Fruit fly (Drosophila melanogaster) whole organism, embryonic: ENCODE measurements around the gene CG17777.
A peak's percentile ranks its signal among the peaks of the same experiment; 100 is the strongest.

ENCODE experiments used
- B-H2 ChIP-seq: fragments of 200-800 bp; sonication (Bioruptor generic); optimal IDR thresholded peaks from 2 replicates; lab custom pipeline; 2018; ENCODE audit warnings: missing biosample characterization, mild to moderate bottlenecking, missing genetic modification characterization
- Blimp-1 ChIP-seq: fragments of 200-800 bp; sonication (Bioruptor generic); optimal IDR thresholded peaks from 3 replicates; lab custom pipeline; 2018; ENCODE audit warnings: missing biosample characterization, missing genetic modification characterization, mild to moderate bottlenecking, moderate library complexity, missing genetic modification reagents
- Bteb2 ChIP-seq: fragments of 200-800 bp; sonication (Bioruptor generic); optimal IDR thresholded peaks from 2 replicates; lab custom pipeline; 2016; ENCODE audit warnings: missing biosample characterization, missing genetic modification characterization
- CG1024 ChIP-seq: fragments of 200-800 bp; sonication (Bioruptor generic); IDR thresholded peaks from 2 replicates; pipeline ENCODE4 v1.3.6; 2022; ENCODE audit warnings: missing biosample characterization, missing genetic modification characterization
- CG11093 ChIP-seq: fragments of 200-800 bp; sonication (Bioruptor generic); IDR thresholded peaks from 3 replicates; pipeline ENCODE4 v1.3.6; 2022; ENCODE audit warnings: missing biosample characterization, missing genetic modification characterization
- CG11695 ChIP-seq: fragments of 200-800 bp; sonication (Bioruptor generic); IDR thresholded peaks from 3 replicates; pipeline ENCODE4 v1.3.6; 2022; ENCODE audit warnings: missing biosample characterization, missing genetic modification characterization
- CG11723 ChIP-seq: fragments of 200-800 bp; sonication (Bioruptor generic); optimal IDR thresholded peaks from 2 replicates; lab custom pipeline; 2017; ENCODE audit warnings: missing biosample characterization, mild to moderate bottlenecking, missing genetic modification characterization
- CG12942 ChIP-seq: fragments of 200-800 bp; sonication (Bioruptor generic); optimal IDR thresholded peaks from 3 replicates; lab custom pipeline; 2016; ENCODE audit warnings: missing biosample characterization, missing genetic modification characterization
- CG13775 ChIP-seq: fragments of 200-800 bp; sonication (Bioruptor generic); optimal IDR thresholded peaks from 3 replicates; lab custom pipeline; 2017; ENCODE audit warnings: missing biosample characterization, mild to moderate bottlenecking, missing genetic modification characterization
- CG14860 ChIP-seq: fragments of 200-800 bp; sonication (Bioruptor generic); IDR thresholded peaks from 3 replicates; pipeline ENCODE4 v1.3.6; 2022; ENCODE audit warnings: missing biosample characterization, missing genetic modification characterization; ENCODE audit not compliant: partially characterized antibody
- CG17186 ChIP-seq: fragments of 200-800 bp; sonication (Bioruptor generic); optimal IDR thresholded peaks from 3 replicates; lab custom pipeline; 2017; ENCODE audit warnings: missing biosample characterization, missing genetic modification reagents, missing genetic modification characterization
- CG18599 ChIP-seq: fragments of 200-800 bp; sonication (Bioruptor generic); optimal IDR thresholded peaks from 3 replicates; lab custom pipeline; 2017; ENCODE audit warnings: missing biosample characterization, missing genetic modification characterization, mild to moderate bottlenecking, moderate library complexity, missing genetic modification reagents
- CG2712 ChIP-seq: fragments of 200-800 bp; optimal IDR thresholded peaks from 3 replicates; lab custom pipeline; 2019; ENCODE audit warnings: missing biosample characterization, mild to moderate bottlenecking, missing genetic modification characterization, moderate library complexity
- CG31441 ChIP-seq: fragments of 200-800 bp; sonication (Bioruptor generic); IDR thresholded peaks from 2 replicates; pipeline ENCODE4 v1.3.6; 2022; ENCODE audit warnings: missing biosample characterization, missing genetic modification characterization
- CG32767 ChIP-seq: fragments of 200-800 bp; sonication (Bioruptor generic); IDR thresholded peaks from 2 replicates; pipeline ENCODE4 v1.3.6; 2022; ENCODE audit warnings: missing biosample characterization, missing genetic modification characterization
- CG4424 ChIP-seq: fragments of 200-800 bp; sonication (Bioruptor generic); optimal IDR thresholded peaks from 3 replicates; lab custom pipeline; 2016; ENCODE audit warnings: missing biosample characterization, missing genetic modification characterization
- CG7556 ChIP-seq: fragments of 200-800 bp; sonication (Bioruptor generic); optimal IDR thresholded peaks from 2 replicates; lab custom pipeline; 2017; ENCODE audit warnings: missing biosample characterization, mild to moderate bottlenecking, missing genetic modification characterization
- CG7839 ChIP-seq: fragments of 200-800 bp; sonication (Bioruptor generic); optimal IDR thresholded peaks from 3 replicates; lab custom pipeline; 2018; ENCODE audit warnings: missing biosample characterization, mild to moderate bottlenecking, missing genetic modification characterization, moderate library complexity
- CG7928 ChIP-seq: fragments of 200-800 bp; sonication (Bioruptor generic); optimal IDR thresholded peaks from 2 replicates; lab custom pipeline; 2017; ENCODE audit warnings: missing biosample characterization, mild to moderate bottlenecking, missing genetic modification characterization
- CG9817 ChIP-seq: fragments of 200-800 bp; sonication (Bioruptor generic); optimal IDR thresholded peaks from 2 replicates; lab custom pipeline; 2018; ENCODE audit warnings: missing biosample characterization, mild to moderate bottlenecking, missing genetic modification characterization, moderate library complexity
- Doc3 ChIP-seq: fragments of 200-800 bp; sonication (Bioruptor generic); IDR thresholded peaks from 3 replicates; pipeline ENCODE4 v1.3.6; 2022; ENCODE audit warnings: missing biosample characterization, missing genetic modification characterization; ENCODE audit not compliant: partially characterized antibody
- Dref ChIP-seq: fragments of 200-800 bp; sonication (Bioruptor generic); IDR thresholded peaks from 2 replicates; pipeline ENCODE4 v1.3.6; 2022; ENCODE audit warnings: missing biosample characterization, missing genetic modification characterization
- Drgx ChIP-seq: fragments of 200-800 bp; sonication (Bioruptor generic); IDR thresholded peaks from 2 replicates; pipeline ENCODE4 v1.3.6; 2022; ENCODE audit warnings: missing biosample characterization, missing genetic modification characterization
- GATAe ChIP-seq: fragments of 200-800 bp; sonication (Bioruptor generic); conservative IDR thresholded peaks from 2 replicates; pipeline ENCODE4 v1.3.6; 2022; ENCODE audit warnings: missing biosample characterization, missing genetic modification characterization
- Nf-YC ChIP-seq: fragments of 200-800 bp; optimal IDR thresholded peaks from 3 replicates; lab custom pipeline; 2019; ENCODE audit warnings: missing biosample characterization, mild to moderate bottlenecking, missing genetic modification characterization, moderate library complexity
- Ravus ChIP-seq: fragments of 200-800 bp; sonication (Bioruptor generic); IDR thresholded peaks from 2 replicates; pipeline ENCODE4 v1.3.6; 2022; ENCODE audit warnings: missing biosample characterization, missing genetic modification characterization
- Rfx ChIP-seq: fragments of 200-800 bp; sonication (Bioruptor generic); IDR thresholded peaks from 2 replicates; pipeline ENCODE4 v1.3.6; 2022; ENCODE audit warnings: missing biosample characterization, missing genetic modification characterization
- bowl ChIP-seq: fragments of 200-800 bp; sonication (Bioruptor generic); IDR thresholded peaks from 2 replicates; pipeline ENCODE4 v1.3.6; 2022; ENCODE audit warnings: missing biosample characterization, missing genetic modification characterization
- dati ChIP-seq: fragments of 200-800 bp; sonication (Bioruptor generic); IDR thresholded peaks from 2 replicates; pipeline ENCODE4 v1.3.6; 2022; ENCODE audit warnings: missing biosample characterization, missing genetic modification characterization
- disco-r ChIP-seq: fragments of 200-800 bp; sonication (Bioruptor generic); optimal IDR thresholded peaks from 2 replicates; lab custom pipeline; 2016; ENCODE audit warnings: missing biosample characterization, missing genetic modification characterization
- dysf ChIP-seq: fragments of 200-800 bp; sonication (Bioruptor generic); IDR thresholded peaks from 3 replicates; pipeline ENCODE4 v1.3.6; 2022; ENCODE audit warnings: missing biosample characterization, missing genetic modification characterization
- esg ChIP-seq: fragments of 200-800 bp; sonication (Bioruptor generic); conservative IDR thresholded peaks from 2 replicates; pipeline ENCODE4 v1.3.6; 2022; ENCODE audit warnings: missing biosample characterization, missing genetic modification characterization
- eve ChIP-seq, 2 experiments: fragments of >200 bp; optimal IDR thresholded peaks; 2 replicates each; lab custom pipeline; 2017; ENCODE audit warnings: missing biosample characterization in 2 of 2, missing genetic modification characterization in 2 of 2
- exex ChIP-seq: fragments of 200-800 bp; sonication (Bioruptor generic); optimal IDR thresholded peaks from 4 replicates; lab custom pipeline; 2018; ENCODE audit warnings: missing biosample characterization, mild to moderate bottlenecking, missing genetic modification characterization, moderate library complexity
- fd64A ChIP-seq: fragments of 200-800 bp; sonication (Bioruptor generic); optimal IDR thresholded peaks from 3 replicates; lab custom pipeline; 2018; ENCODE audit warnings: missing biosample characterization, mild to moderate bottlenecking, missing genetic modification characterization
- fd96Cb ChIP-seq: fragments of 200-800 bp; sonication (Bioruptor generic); optimal IDR thresholded peaks from 2 replicates; lab custom pipeline; 2018; ENCODE audit warnings: missing biosample characterization, mild to moderate bottlenecking, missing genetic modification characterization, moderate library complexity
- fu2 ChIP-seq: fragments of 200-800 bp; sonication (Bioruptor generic); optimal IDR thresholded peaks from 2 replicates; lab custom pipeline; 2016; ENCODE audit warnings: missing biosample characterization, missing genetic modification characterization
- gem ChIP-seq: fragments of 200-800 bp; sonication (Bioruptor generic); optimal IDR thresholded peaks from 2 replicates; lab custom pipeline; 2019; ENCODE audit warnings: missing biosample characterization, mild to moderate bottlenecking, missing genetic modification characterization, moderate library complexity
- knrl ChIP-seq: fragments of 200-800 bp; sonication (Bioruptor generic); IDR thresholded peaks from 3 replicates; pipeline ENCODE4 v1.3.6; 2022; ENCODE audit warnings: missing biosample characterization, missing genetic modification characterization; ENCODE audit not compliant: partially characterized antibody
- lab ChIP-seq: fragments of 200-800 bp; sonication (Bioruptor generic); optimal IDR thresholded peaks from 3 replicates; lab custom pipeline; 2017; ENCODE audit warnings: missing biosample characterization, missing genetic modification characterization, mild to moderate bottlenecking, moderate library complexity, missing genetic modification reagents
- luna ChIP-seq: fragments of 200-800 bp; sonication (Bioruptor generic); optimal IDR thresholded peaks from 2 replicates; lab custom pipeline; 2016; ENCODE audit warnings: missing biosample characterization, missing genetic modification characterization
- pb ChIP-seq: fragments of 200-800 bp; sonication (Bioruptor generic); optimal IDR thresholded peaks from 3 replicates; lab custom pipeline; 2016; ENCODE audit warnings: missing biosample characterization, missing genetic modification characterization
- pum ChIP-seq: fragments of 200-800 bp; sonication (Bioruptor generic); optimal IDR thresholded peaks from 2 replicates; lab custom pipeline; 2016; ENCODE audit warnings: missing biosample characterization, missing genetic modification characterization
- repo ChIP-seq: fragments of 200-800 bp; sonication (Bioruptor generic); optimal IDR thresholded peaks from 2 replicates; lab custom pipeline; 2016; ENCODE audit warnings: missing biosample characterization, missing genetic modification characterization
- seq ChIP-seq: fragments of 200-800 bp; sonication (Bioruptor generic); IDR thresholded peaks from 2 replicates; pipeline ENCODE4 v1.3.6; 2022; ENCODE audit warnings: missing biosample characterization, missing genetic modification characterization
- sisA ChIP-seq: fragments of 200-800 bp; sonication (Bioruptor generic); IDR thresholded peaks from 2 replicates; pipeline ENCODE4 v1.3.6; 2022; ENCODE audit warnings: missing biosample characterization, missing genetic modification characterization
- slp2 ChIP-seq: fragments of 200-800 bp; sonication (Bioruptor generic); optimal IDR thresholded peaks from 2 replicates; lab custom pipeline; 2016; ENCODE audit warnings: missing biosample characterization, missing genetic modification characterization
- sob ChIP-seq: fragments of 200-800 bp; sonication (Bioruptor generic); IDR thresholded peaks from 2 replicates; pipeline ENCODE4 v1.3.6; 2022; ENCODE audit warnings: missing biosample characterization, missing genetic modification characterization
- tgo ChIP-seq: fragments of 200-800 bp; sonication (Bioruptor generic); IDR thresholded peaks from 3 replicates; pipeline ENCODE4 v1.3.6; 2022; ENCODE audit warnings: missing biosample characterization, missing genetic modification characterization
- z ChIP-seq: fragments of 200-800 bp; sonication (Bioruptor generic); IDR thresholded peaks from 3 replicates; pipeline ENCODE4 v1.3.6; 2022; ENCODE audit warnings: missing biosample characterization, missing genetic modification characterization
- zen2 ChIP-seq: fragments of 200-800 bp; sonication (Bioruptor generic); IDR thresholded peaks from 3 replicates; pipeline ENCODE4 v1.3.6; 2022; ENCODE audit warnings: missing biosample characterization, missing genetic modification characterization; ENCODE audit not compliant: partially characterized antibody

Gene CG17777

DNA sequence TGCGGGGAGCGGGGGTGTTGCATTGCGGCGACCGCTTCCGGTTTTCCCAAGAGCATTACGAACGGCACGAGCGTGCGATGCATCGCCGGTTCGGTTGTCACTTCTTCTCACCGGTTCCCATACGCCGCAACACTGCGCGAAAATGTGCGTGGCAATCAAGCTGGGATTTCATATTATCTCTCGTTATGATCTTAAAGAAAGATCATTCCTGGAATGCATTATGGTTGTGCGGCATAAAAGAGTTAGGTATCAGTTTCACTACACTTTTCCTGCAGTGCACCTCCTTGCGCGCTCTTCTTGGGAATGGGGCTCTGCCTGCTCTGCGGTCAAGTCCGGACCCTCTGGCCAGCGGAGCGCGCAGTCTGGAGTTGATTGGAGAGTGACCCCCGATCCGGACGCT is 20.5 kb upstream of the CG17777 start (continued):
- TF ChIP-seq Blimp-1: peak; percentile 59
- no peak for TF ChIP-seq bowl (GFP tag; lab: Robert Waterston, UW)
- no peak for TF ChIP-seq Ravus (GFP tag; lab: Robert Waterston, UW)
- no peak for TF ChIP-seq fu2
- TF ChIP-seq z (GFP tag; lab: Robert Waterston, UW): no peak
- TF ChIP-seq CG7928 (GFP tag; lab: Kevin White, UChicago): no peak
- TF ChIP-seq Doc3 (GFP tag; lab: Robert Waterston, UW): no peak
- TF ChIP-seq CG11093 (GFP tag; lab: Robert Waterston, UW): no peak
- TF ChIP-seq pb (GFP tag; lab: Kevin White, UChicago): no peak
- no peak for TF ChIP-seq CG11723 (GFP tag; lab: Kevin White, UChicago)
- TF ChIP-seq gem (tag; lab: Kevin White, UChicago): peak; percentile 60
- TF ChIP-seq Rfx: no peak
- no peak for TF ChIP-seq Nf-YC (tag; lab: Kevin White, UChicago)
- TF ChIP-seq GATAe (GFP tag; lab: Robert Waterston, UW): no peak
- peak; percentile 51 for TF ChIP-seq esg (GFP tag; lab: Robert Waterston, UW)
- TF ChIP-seq luna (GFP tag; lab: Kevin White, UChicago): no peak
- peak; percentile 28 for TF ChIP-seq lab (GFP tag; lab: Kevin White, UChicago)
- TF ChIP-seq CG31441 (GFP tag; lab: Robert Waterston, UW): no peak; the same call in 1 of the 2 replicates
- TF ChIP-seq sisA (GFP tag; lab: Robert Waterston, UW): peak; percentile 80
- no peak for TF ChIP-seq knrl
- no peak for TF ChIP-seq CG11695
- no peak for TF ChIP-seq zen2
- TF ChIP-seq tgo (GFP tag; lab: Robert Waterston, UW): 0 out of 3 replicates have a peak, but pooled peaks have one; percentile 26
- TF ChIP-seq CG12942 (GFP tag; lab: Kevin White, UChicago): peak; percentile 9
- no peak for TF ChIP-seq B-H2 (GFP tag; lab: Kevin White, UChicago)
- no peak for TF ChIP-seq CG18599
- TF ChIP-seq fd64A (GFP tag; lab: Kevin White, UChicago): no peak
- TF ChIP-seq CG4424 (GFP tag; lab: Kevin White, UChicago): peak; percentile 47
- TF ChIP-seq CG7556: peak; percentile 29
- TF ChIP-seq Drgx: peak; percentile 81
- TF ChIP-seq Bteb2: no peak
- peak; percentile 8 for TF ChIP-seq CG7839 (tag; lab: Kevin White, UChicago)
- TF ChIP-seq disco-r (GFP tag; lab: Kevin White, UChicago): no peak
- TF ChIP-seq CG1024 (GFP tag; lab: Robert Waterston, UW): peak; percentile 47; the same call in 1 of the 2 replicates
- no peak for TF ChIP-seq CG9817 (tag; lab: Kevin White, UChicago)
- peak; percentile 52 for TF ChIP-seq CG2712 (tag; lab: Kevin White, UChicago)
- TF ChIP-seq CG17186 (GFP tag; lab: Kevin White, UChicago): peak; percentile 28
- no peak for TF ChIP-seq Dref (GFP tag; lab: Robert Waterston, UW)
- no peak for TF ChIP-seq slp2 (GFP tag; lab: Kevin White, UChicago)
- no peak for TF ChIP-seq eve (GFP tag; optimal IDR thresholded peaks at IDR 0.05; lab: Kevin White, UChicago)
- TF ChIP-seq seq (GFP tag; lab: Robert Waterston, UW): 0 out of 2 replicates have a peak, but pooled peaks have one; percentile 10
- TF ChIP-seq pum (GFP tag; lab: Kevin White, UChicago): no peak
- no peak for TF ChIP-seq sob (GFP tag; lab: Robert Waterston, UW)
- peak; percentile 12; the same call in 1 of the 2 replicates for TF ChIP-seq CG32767 (GFP tag; lab: Robert Waterston, UW)
- TF ChIP-seq fd96Cb (tag; lab: Kevin White, UChicago): peak; percentile 51
- peak; percentile 45; the same call in 2 of the 3 replicates for TF ChIP-seq dysf (GFP tag; lab: Robert Waterston, UW)
- no peak for TF ChIP-seq CG14860 (GFP tag; lab: Robert Waterston, UW)
- TF ChIP-seq CG13775 (GFP tag; lab: Kevin White, UChicago): no peak
- TF ChIP-seq repo (GFP tag; lab: Kevin White, UChicago): peak; percentile 0
- no peak for TF ChIP-seq exex
- peak; percentile 62; the same call in 1 of the 2 replicates for TF ChIP-seq dati
